Worm (Caenorhabditis elegans) whole organism, late embryonic: Measurements from ENCODE around the gene vpat-1.

Experiments
- C08G9.2 ChIP-seq: sonication (generic microtip); optimal IDR thresholded peaks from 2 replicates; lab custom pipeline; 2016; ENCODE audit warnings: mild to moderate bottlenecking, missing genetic modification characterization, moderate library complexity, missing compliant biosample characterization
- C38D4.7 ChIP-seq: fragments of 200-800 bp; sonication (Bioruptor generic); optimal IDR thresholded peaks from 2 replicates; lab custom pipeline; 2018; ENCODE audit warnings: mild to moderate bottlenecking, missing genetic modification characterization, moderate library complexity, missing compliant biosample characterization
- F13H6.1 ChIP-seq: sonication (generic microtip); optimal IDR thresholded peaks from 2 replicates; lab custom pipeline; 2016; ENCODE audit warnings: missing genetic modification characterization, missing compliant biosample characterization
- ahr-1 ChIP-seq: sonication (generic microtip); optimal IDR thresholded peaks from 2 replicates; lab custom pipeline; 2016; ENCODE audit warnings: missing genetic modification characterization, missing compliant biosample characterization
- ceh-14 ChIP-seq: sonication (generic microtip); optimal IDR thresholded peaks from 2 replicates; lab custom pipeline; 2016; ENCODE audit warnings: missing genotype, missing genetic modification characterization, missing compliant biosample characterization
- ceh-18 ChIP-seq: sonication (generic microtip); optimal IDR thresholded peaks from 2 replicates; lab custom pipeline; 2016; ENCODE audit warnings: missing genetic modification characterization, missing compliant biosample characterization
- ceh-19 ChIP-seq: fragments of 200-800 bp; sonication (Bioruptor generic); optimal IDR thresholded peaks from 2 replicates; lab custom pipeline; 2018; ENCODE audit warnings: mild to moderate bottlenecking, missing genetic modification characterization, missing compliant biosample characterization
- ceh-2 ChIP-seq: sonication (generic microtip); optimal IDR thresholded peaks from 2 replicates; lab custom pipeline; 2016; ENCODE audit warnings: missing genotype, missing genetic modification characterization, missing compliant biosample characterization
- ceh-31 ChIP-seq: sonication (generic microtip); optimal IDR thresholded peaks from 2 replicates; lab custom pipeline; 2016; ENCODE audit warnings: missing genetic modification characterization, missing compliant biosample characterization
- ceh-34 ChIP-seq: sonication (generic microtip); optimal IDR thresholded peaks from 2 replicates; lab custom pipeline; 2016; ENCODE audit warnings: mild to moderate bottlenecking, missing genetic modification characterization, missing compliant biosample characterization
- ceh-45 ChIP-seq: fragments of 200-800 bp; sonication (Bioruptor generic); IDR thresholded peaks from 2 replicates; pipeline ENCODE4 v1.3.6; 2022; ENCODE audit warnings: missing genetic modification reagents, missing genetic modification characterization, missing compliant biosample characterization
- ceh-6 ChIP-seq: fragments of 200-800 bp; sonication (Bioruptor generic); optimal IDR thresholded peaks from 2 replicates; lab custom pipeline; 2018; ENCODE audit warnings: mild to moderate bottlenecking, missing genetic modification characterization, missing compliant biosample characterization
- dmd-4 ChIP-seq: sonication (generic microtip); optimal IDR thresholded peaks from 2 replicates; lab custom pipeline; 2016; ENCODE audit warnings: borderline replicate concordance, missing genetic modification characterization, missing compliant biosample characterization
- dve-1 ChIP-seq: sonication (generic microtip); optimal IDR thresholded peaks from 2 replicates; lab custom pipeline; 2017; ENCODE audit warnings: antibody characterized with exemption, mild to moderate bottlenecking, missing genetic modification characterization, missing compliant biosample characterization
- elt-2 ChIP-seq: sonication (generic microtip); optimal IDR thresholded peaks from 2 replicates; lab custom pipeline; 2016; ENCODE audit warnings: missing genetic modification reagents, missing genetic modification characterization, missing compliant biosample characterization
- elt-4 ChIP-seq: sonication (generic microtip); optimal IDR thresholded peaks from 2 replicates; lab custom pipeline; 2016; ENCODE audit warnings: missing genetic modification characterization, missing compliant biosample characterization
- fkh-10 ChIP-seq: fragments of 150-350 bp; optimal IDR thresholded peaks from 2 replicates; lab custom pipeline; 2014; ENCODE audit warnings: missing biosample characterization, missing genetic modification reagents, missing genetic modification characterization
- fkh-6 ChIP-seq: sonication (generic microtip); optimal IDR thresholded peaks from 2 replicates; lab custom pipeline; 2016; ENCODE audit warnings: missing genetic modification characterization, missing compliant biosample characterization
- gmeb-2 ChIP-seq: sonication (generic microtip); optimal IDR thresholded peaks from 2 replicates; lab custom pipeline; 2016; ENCODE audit warnings: missing genetic modification characterization, inconsistent platforms, missing compliant biosample characterization
- hlh-13 ChIP-seq: fragments of 200-800 bp; sonication (Bioruptor generic); optimal IDR thresholded peaks from 2 replicates; lab custom pipeline; 2018; ENCODE audit warnings: mild to moderate bottlenecking, missing genetic modification characterization, missing compliant biosample characterization
- hlh-8 ChIP-seq: sonication (generic microtip); optimal IDR thresholded peaks from 2 replicates; lab custom pipeline; 2016; ENCODE audit warnings: missing genotype, missing genetic modification characterization, missing compliant biosample characterization
- madf-2 ChIP-seq: sonication (generic microtip); optimal IDR thresholded peaks from 2 replicates; lab custom pipeline; 2017; ENCODE audit warnings: missing genetic modification characterization, missing compliant biosample characterization
- nfya-1 ChIP-seq: sonication (generic microtip); optimal IDR thresholded peaks from 2 replicates; lab custom pipeline; 2017; ENCODE audit warnings: missing genetic modification characterization, mild to moderate bottlenecking, missing compliant biosample characterization, antibody characterized with exemption, moderate library complexity
- pag-3 ChIP-seq: sonication (generic microtip); optimal IDR thresholded peaks from 2 replicates; lab custom pipeline; 2016; ENCODE audit warnings: missing compliant biosample characterization, missing genetic modification characterization, borderline replicate concordance
- sdc-2 ChIP-seq: sonication (generic microtip); optimal IDR thresholded peaks from 2 replicates; lab custom pipeline; 2016; ENCODE audit warnings: missing genotype, missing genetic modification characterization, missing compliant biosample characterization
- syd-9 ChIP-seq: sonication (generic microtip); optimal IDR thresholded peaks from 2 replicates; lab custom pipeline; 2016; ENCODE audit warnings: mild to moderate bottlenecking, missing genetic modification characterization, moderate library complexity, missing compliant biosample characterization
- tbx-2 ChIP-seq: sonication (generic microtip); optimal IDR thresholded peaks from 2 replicates; lab custom pipeline; 2016; ENCODE audit warnings: missing genetic modification characterization, missing compliant biosample characterization
- unc-3 ChIP-seq, 2 experiments: fragments of 200-800 bp in 1 of 2; sonication (Bioruptor generic) in 1 of 2; sonication (generic microtip) in 1 of 2; conservative IDR thresholded peaks in 1 of 2; optimal IDR thresholded peaks in 1 of 2; 2 replicates each; pipeline versions ENCODE4 v1.3.6 to Lab custom; 2016 to 2022; ENCODE audit warnings: missing compliant biosample characterization in 2 of 2, missing genetic modification characterization in 2 of 2, missing genetic modification reagents in 1 of 2
- unc-42 ChIP-seq: sonication (generic microtip); optimal IDR thresholded peaks from 2 replicates; lab custom pipeline; 2016; ENCODE audit warnings: missing genotype, missing genetic modification characterization, missing compliant biosample characterization
- unc-55 ChIP-seq: sonication (generic microtip); optimal IDR thresholded peaks from 2 replicates; lab custom pipeline; 2017; ENCODE audit warnings: missing biosample characterization, missing genetic modification reagents, missing genetic modification characterization
- unc-86 ChIP-seq: sonication (generic microtip); optimal IDR thresholded peaks from 2 replicates; lab custom pipeline; 2016; ENCODE audit warnings: missing genetic modification characterization, missing compliant biosample characterization
- zip-5 ChIP-seq: sonication (generic microtip); optimal IDR thresholded peaks from 2 replicates; lab custom pipeline; 2016; ENCODE audit warnings: missing genetic modification characterization, missing compliant biosample characterization
- ztf-16 ChIP-seq: sonication (generic microtip); optimal IDR thresholded peaks from 2 replicates; lab custom pipeline; 2017; ENCODE audit warnings: missing genetic modification characterization, missing compliant biosample characterization

The vpat-1 gene

DNA sequence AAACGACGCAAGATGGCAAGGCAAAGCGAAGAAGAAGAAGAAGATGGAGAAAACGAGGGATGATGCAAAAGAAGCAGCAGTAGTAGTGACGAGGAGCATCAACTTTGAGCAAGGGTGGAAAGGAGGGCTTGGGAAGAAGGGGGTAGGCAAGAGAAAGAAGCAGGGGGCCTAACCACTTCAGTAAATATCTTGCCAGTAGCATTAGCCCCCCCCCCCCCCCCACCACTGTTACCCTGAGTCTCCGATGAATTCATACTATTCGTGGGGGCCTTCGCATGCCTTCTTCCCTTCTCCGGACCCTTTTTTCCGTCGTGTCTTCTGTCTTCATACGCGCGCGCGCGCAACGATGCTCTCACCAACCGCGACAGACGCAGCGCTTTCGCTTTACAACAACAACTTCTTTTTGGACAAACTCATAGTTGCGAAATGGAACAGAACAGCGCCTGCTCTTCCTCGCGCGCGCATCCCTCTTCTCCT lies 24.1 kb downstream of the vpat-1 start (continued):
- no peak for TF ChIP-seq ceh-2
- no peak for TF ChIP-seq ahr-1 (tag; lab: Kevin White, UChicago)
- TF ChIP-seq C38D4.7 (GFP tag; lab: Kevin White, UChicago) = no peak
- peak; percentile 77 for TF ChIP-seq ceh-19 (GFP tag; lab: Kevin White, UChicago)
- no peak for TF ChIP-seq hlh-8
- TF ChIP-seq ceh-34 (tag; lab: Kevin White, UChicago) = peak; percentile 7
- no peak for TF ChIP-seq elt-4 (tag; lab: Kevin White, UChicago)
- peak; percentile 1 for TF ChIP-seq nfya-1
- TF ChIP-seq ceh-31 = peak; percentile 55
- no peak for TF ChIP-seq F13H6.1 (tag; lab: Kevin White, UChicago)
- TF ChIP-seq ceh-6 (GFP tag; lab: Kevin White, UChicago) = no peak

DNA sequence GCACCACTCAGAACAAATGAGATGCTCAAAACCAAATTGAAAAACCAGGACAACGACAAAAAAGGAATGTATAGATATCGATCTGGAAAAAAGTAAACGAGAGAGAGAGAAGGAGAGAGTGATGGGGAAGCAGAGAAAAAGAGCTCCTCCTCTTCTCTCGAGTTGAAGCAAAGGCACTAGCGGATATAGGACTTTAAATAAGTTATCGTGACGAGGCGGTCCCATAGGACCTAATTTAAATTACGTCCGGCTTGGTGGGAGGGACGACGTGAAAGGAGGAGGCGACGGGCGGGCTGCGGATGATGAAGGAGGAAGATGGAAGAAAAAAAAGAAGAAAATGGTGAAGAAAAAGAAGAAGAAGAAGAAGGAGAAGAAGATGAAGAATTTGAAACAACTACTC lies 27.4 kb downstream of the vpat-1 start:
- peak; percentile 13 for TF ChIP-seq pag-3 (tag; lab: Kevin White, UChicago)
- no peak for TF ChIP-seq ceh-45 (GFP tag; lab: Robert Waterston, UW)
- no peak for TF ChIP-seq hlh-13 (GFP tag; lab: Kevin White, UChicago)
- TF ChIP-seq unc-42 (tag; lab: Kevin White, UChicago) = peak; percentile 99
- TF ChIP-seq ceh-14 (tag; lab: Kevin White, UChicago) = peak; percentile 47
- no peak for TF ChIP-seq gmeb-2
- TF ChIP-seq unc-3 (GFP tag; conservative IDR thresholded peaks at IDR 0.05; lab: Robert Waterston, UW) = no peak
- TF ChIP-seq unc-3 (tag; optimal IDR thresholded peaks at IDR 0.05; lab: Kevin White, UChicago) = peak; percentile 22
- no peak for TF ChIP-seq ztf-16 (tag; lab: Kevin White, UChicago)
- TF ChIP-seq sdc-2 (tag; lab: Kevin White, UChicago) = peak; percentile 20
- peak; percentile 9 for TF ChIP-seq nfya-1
- TF ChIP-seq C08G9.2 (tag; lab: Kevin White, UChicago) = peak; percentile 25
- TF ChIP-seq ceh-31 = peak; percentile 75
- no peak for TF ChIP-seq madf-2
- TF ChIP-seq fkh-10 (GFP tag; lab: Kevin White, UChicago) = peak; percentile 40
- peak; percentile 17 for TF ChIP-seq ceh-18 (tag; lab: Kevin White, UChicago)
- peak; percentile 40 for TF ChIP-seq tbx-2 (tag; lab: Kevin White, UChicago)
- peak; percentile 8 for TF ChIP-seq ceh-34 (tag; lab: Kevin White, UChicago)
- peak; percentile 28 for TF ChIP-seq ceh-19 (GFP tag; lab: Kevin White, UChicago)
- no peak for TF ChIP-seq zip-5 (tag; lab: Kevin White, UChicago)

DNA sequence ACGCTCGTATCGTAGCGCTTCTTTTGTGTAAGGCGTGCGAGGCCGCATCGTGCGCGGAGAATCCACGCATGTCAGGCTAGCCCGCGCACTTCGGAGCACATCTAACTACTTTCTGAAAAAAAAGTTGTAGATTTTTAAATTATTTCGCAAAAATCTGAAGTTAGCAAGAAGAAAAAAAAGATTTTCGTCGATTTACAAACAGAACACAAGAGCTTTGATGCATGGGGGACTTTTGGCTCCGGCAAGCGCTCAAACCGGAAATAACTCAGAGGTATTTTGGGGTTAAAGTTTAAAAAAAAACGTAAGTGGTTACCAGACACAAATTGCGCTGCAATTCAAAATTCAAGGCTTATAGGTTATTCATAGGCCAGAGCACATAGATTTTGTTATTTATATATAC lies 28.6 kb downstream of the vpat-1 start, which contains the start of the genes F55A4.13 and nlf-1:
TSS of gene F55A4.13 (minus strand) at position 101 of the 400 bp plus-strand sequence.
TSS of gene nlf-1 (minus strand) at position 112 of the 400 bp plus-strand sequence.
- TF ChIP-seq gmeb-2 (no peak), ceh-34 (tag; lab: Kevin White, UChicago) (no peak), dmd-4 (tag; lab: Kevin White, UChicago) (no peak), syd-9 (tag; lab: Kevin White, UChicago) (no peak), ceh-45 (GFP tag; lab: Robert Waterston, UW) (no peak), unc-86 (no peak), elt-2 (no peak), unc-55 (GFP tag; lab: Kevin White, UChicago) (no peak), ceh-2 (no peak), tbx-2 (tag; lab: Kevin White, UChicago) (no peak), dve-1 (no peak)

DNA sequence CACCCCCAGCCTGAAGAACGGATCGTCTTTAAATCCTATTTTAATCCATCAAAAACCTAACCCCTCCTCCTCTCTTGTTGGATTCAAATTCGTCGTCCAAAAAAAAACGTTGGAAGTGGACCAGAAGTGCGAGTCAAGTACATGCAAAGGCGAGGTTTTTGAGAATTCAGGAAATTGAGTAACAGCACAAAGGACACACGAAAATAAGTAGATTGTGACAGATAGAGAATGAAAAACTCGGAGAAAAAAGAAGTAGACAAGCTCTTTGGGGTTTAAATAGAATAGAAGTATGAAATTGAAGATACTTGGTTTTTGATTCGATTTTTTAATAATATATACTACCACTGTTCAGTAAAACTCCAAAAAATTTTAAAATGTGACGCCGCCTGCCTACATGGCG lies 31.3 kb downstream of the vpat-1 start:
- no peak for TF ChIP-seq fkh-6 (tag; lab: Kevin White, UChicago)
- TF ChIP-seq unc-42 (tag; lab: Kevin White, UChicago) = peak; percentile 70
- TF ChIP-seq, all 69 proteins: peak for 1
